Fruit fly (Drosophila melanogaster): ENCODE measurements around the gene CG4596.

CG4596 gene

DNA sequence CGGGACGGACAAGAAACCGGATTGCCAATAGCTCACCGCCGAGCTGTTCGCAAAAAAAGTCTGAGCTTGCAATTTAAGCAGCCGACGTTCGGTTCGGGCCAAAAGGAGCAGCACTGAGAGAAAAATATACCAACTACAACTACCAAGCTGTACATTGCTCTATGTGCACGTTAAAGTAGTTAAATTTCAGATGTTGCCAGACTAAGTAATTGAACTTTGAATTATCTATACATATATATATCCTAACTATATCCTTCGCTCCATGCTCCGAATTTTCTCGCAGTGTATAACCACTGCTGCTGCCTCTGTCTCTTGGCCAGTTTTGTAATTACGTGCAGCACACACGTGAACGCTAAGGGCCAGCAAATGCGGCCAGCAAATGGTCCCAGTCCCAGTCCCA, 37.9 kb upstream of the CG4596 start:
- peak; percentile 94 for TF ChIP-seq CG9948 (tag; optimal IDR thresholded peaks at IDR 0.05)
- TF ChIP-seq CG4496 (GFP tag; IDR thresholded peaks at IDR 0.05), result peak; percentile 97
- peak; percentile 95 for TF ChIP-seq CG34367 (tag; optimal IDR thresholded peaks at IDR 0.05)
- peak; percentile 93 for TF ChIP-seq CG8159 (tag; optimal IDR thresholded peaks at IDR 0.05)
- peak; percentile 75 for TF ChIP-seq CG10348 (GFP tag; IDR thresholded peaks at IDR 0.05)
- TF ChIP-seq CG14655 (GFP tag; optimal IDR thresholded peaks at IDR 0.05), result peak; percentile 96
- peak; percentile 96 for TF ChIP-seq CG13204 (GFP tag; optimal IDR thresholded peaks at IDR 0.05)
- peak; percentile 94 for TF ChIP-seq CG15710 (tag; optimal IDR thresholded peaks at IDR 0.05)
- TF ChIP-seq rn (GFP tag; IDR thresholded peaks at IDR 0.05), result peak; percentile 92
- TF ChIP-seq CG12605 (GFP tag; IDR thresholded peaks at IDR 0.05), result peak; percentile 96
- peak; percentile 96 for TF ChIP-seq Pif1B (GFP tag; optimal IDR thresholded peaks at IDR 0.05)
- peak; percentile 94 for TF ChIP-seq CG17806 (tag; optimal IDR thresholded peaks at IDR 0.05)
- peak; percentile 68 for TF ChIP-seq D1 (tag; optimal IDR thresholded peaks at IDR 0.05)
- peak; percentile 92 for TF ChIP-seq gl (tag; optimal IDR thresholded peaks at IDR 0.05)
- TF ChIP-seq fd96Ca (GFP tag; IDR thresholded peaks at IDR 0.05), result peak; percentile 97
- TF ChIP-seq EcR (GFP tag; optimal IDR thresholded peaks at IDR 0.05), result peak; percentile 67
- peak; percentile 93 for TF ChIP-seq CG32121 (GFP tag; IDR thresholded peaks at IDR 0.05)
- peak; percentile 96 for TF ChIP-seq Pif1A (GFP tag; optimal IDR thresholded peaks at IDR 0.05)
- TF ChIP-seq Ets98B (GFP tag; IDR thresholded peaks at IDR 0.05), result peak; percentile 96
- peak; percentile 96 for TF ChIP-seq Snoo (tag; optimal IDR thresholded peaks at IDR 0.05)
- peak; percentile 96 for TF ChIP-seq CG8301 (tag; optimal IDR thresholded peaks at IDR 0.05)

- no peak for TF ChIP-seq Pif1B (GFP tag; optimal IDR thresholded peaks at IDR 0.05)
- TF ChIP-seq CG10348 (GFP tag; IDR thresholded peaks at IDR 0.05), result no peak
- TF ChIP-seq CG8301 (tag; optimal IDR thresholded peaks at IDR 0.05), result no peak
- no peak for TF ChIP-seq rn (GFP tag; IDR thresholded peaks at IDR 0.05)
- TF ChIP-seq CG12605 (GFP tag; IDR thresholded peaks at IDR 0.05), result no peak
- TF ChIP-seq CG13204 (GFP tag; optimal IDR thresholded peaks at IDR 0.05), result no peak
- TF ChIP-seq Pif1A (GFP tag; optimal IDR thresholded peaks at IDR 0.05), result no peak
- no peak for TF ChIP-seq Snoo (tag; optimal IDR thresholded peaks at IDR 0.05)
- no peak for TF ChIP-seq gl (tag; optimal IDR thresholded peaks at IDR 0.05)
- TF ChIP-seq CG17806 (tag; optimal IDR thresholded peaks at IDR 0.05), result no peak
- TF ChIP-seq CG8159 (tag; optimal IDR thresholded peaks at IDR 0.05), result no peak
- TF ChIP-seq CG4496 (GFP tag; IDR thresholded peaks at IDR 0.05), result no peak
- TF ChIP-seq Ets98B (GFP tag; IDR thresholded peaks at IDR 0.05), result no peak
Observed at dm6 chr3R:10836924-10837323, 35.9 kb upstream of the CG4596 start.

dm6 chr3R:10842422-10842821, 30.4 kb upstream of the CG4596 start:
- TF ChIP-seq CG17806 (tag; optimal IDR thresholded peaks at IDR 0.05) (peak; percentile 42), CG4496 (GFP tag; IDR thresholded peaks at IDR 0.05) (no peak), Pif1B (GFP tag; optimal IDR thresholded peaks at IDR 0.05) (no peak), CG34367 (tag; optimal IDR thresholded peaks at IDR 0.05) (peak; percentile 32), CG15710 (tag; optimal IDR thresholded peaks at IDR 0.05) (peak; percentile 44), CG13204 (GFP tag; optimal IDR thresholded peaks at IDR 0.05) (peak; percentile 42), CG9948 (tag; optimal IDR thresholded peaks at IDR 0.05) (peak; percentile 37), CG8159 (tag; optimal IDR thresholded peaks at IDR 0.05) (peak; percentile 52), CG14655 (GFP tag; optimal IDR thresholded peaks at IDR 0.05) (peak; percentile 75), gl (tag; optimal IDR thresholded peaks at IDR 0.05) (peak; percentile 11), CG8301 (tag; optimal IDR thresholded peaks at IDR 0.05) (peak; percentile 47)

dm6 chr3R:10849515-10849973, 23.3 kb upstream of the CG4596 start, which contains the start of gene CG42394:
TSS of gene CG42394 (plus strand) at chr3R:10849825.
- TF ChIP-seq CG13204 (GFP tag; optimal IDR thresholded peaks at IDR 0.05) (peak; percentile 62), CG10348 (GFP tag; IDR thresholded peaks at IDR 0.05) (peak; percentile 52), D1 (tag; optimal IDR thresholded peaks at IDR 0.05) (peak; percentile 98), gl (tag; optimal IDR thresholded peaks at IDR 0.05) (peak; percentile 80), Pif1B (GFP tag; optimal IDR thresholded peaks at IDR 0.05) (peak; percentile 93), EcR (GFP tag; optimal IDR thresholded peaks at IDR 0.05) (peak; percentile 76), fd96Ca (GFP tag; IDR thresholded peaks at IDR 0.05) (peak; percentile 88; the same call in 2 of the 3 replicates), CG34367 (tag; optimal IDR thresholded peaks at IDR 0.05) (peak; percentile 91), CG4496 (GFP tag; IDR thresholded peaks at IDR 0.05) (peak; percentile 95), CG14655 (GFP tag; optimal IDR thresholded peaks at IDR 0.05) (peak; percentile 99), CG15710 (tag; optimal IDR thresholded peaks at IDR 0.05) (peak; percentile 91), CG12605 (GFP tag; IDR thresholded peaks at IDR 0.05) (peak; percentile 90), CG17806 (tag; optimal IDR thresholded peaks at IDR 0.05) (peak; percentile 98), Pif1A (GFP tag; optimal IDR thresholded peaks at IDR 0.05) (peak; percentile 85), CG8301 (tag; optimal IDR thresholded peaks at IDR 0.05) (peak; percentile 96), CG8159 (tag; optimal IDR thresholded peaks at IDR 0.05) (peak; percentile 97), CG9948 (tag; optimal IDR thresholded peaks at IDR 0.05) (peak; percentile 98), CG32121 (GFP tag; IDR thresholded peaks at IDR 0.05) (peak; percentile 95), Snoo (tag; optimal IDR thresholded peaks at IDR 0.05) (peak; percentile 95), Ets98B (GFP tag; IDR thresholded peaks at IDR 0.05) (peak; percentile 94), rn (GFP tag; IDR thresholded peaks at IDR 0.05) (peak; percentile 83)

DNA sequence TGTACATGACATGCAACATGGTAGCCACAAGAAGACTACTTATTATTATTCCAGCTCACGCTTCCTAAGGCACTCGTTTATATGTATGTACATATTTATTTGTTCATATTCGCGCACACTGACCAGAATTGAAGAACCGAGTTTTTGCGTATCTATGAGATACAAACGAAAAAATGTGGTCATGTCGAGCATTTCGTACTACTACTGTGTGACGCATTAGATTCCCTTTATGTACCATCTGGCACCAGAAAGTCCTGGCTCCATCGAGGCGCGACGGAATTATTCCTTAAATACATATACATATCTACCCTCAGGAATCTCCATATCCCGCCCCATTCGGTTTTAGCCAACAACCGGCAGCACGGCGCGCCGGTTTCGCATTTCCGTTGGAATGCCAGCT, 22.2 kb upstream of the CG4596 start:
- TF ChIP-seq Pif1B (GFP tag; optimal IDR thresholded peaks at IDR 0.05) (no peak), EcR (GFP tag; optimal IDR thresholded peaks at IDR 0.05) (no peak), CG14655 (GFP tag; optimal IDR thresholded peaks at IDR 0.05) (no peak), CG9948 (tag; optimal IDR thresholded peaks at IDR 0.05) (no peak), CG17806 (tag; optimal IDR thresholded peaks at IDR 0.05) (no peak), CG8301 (tag; optimal IDR thresholded peaks at IDR 0.05) (no peak), rn (GFP tag; IDR thresholded peaks at IDR 0.05) (no peak), CG4496 (GFP tag; IDR thresholded peaks at IDR 0.05) (no peak), Ets98B (GFP tag; IDR thresholded peaks at IDR 0.05) (no peak), CG12605 (GFP tag; IDR thresholded peaks at IDR 0.05) (no peak), CG10348 (GFP tag; IDR thresholded peaks at IDR 0.05) (no peak), CG32121 (GFP tag; IDR thresholded peaks at IDR 0.05) (no peak), fd96Ca (GFP tag; IDR thresholded peaks at IDR 0.05) (no peak; the same call in 2 of the 3 replicates)

Data from whole organism, pupa.